Worm (Caenorhabditis elegans): Measurements from ENCODE around the gene ggtb-1.
A peak's percentile ranks its signal among the peaks of the same experiment; 100 is the strongest.

Gene ggtb-1

ce11 chrIII:7133559-7133958 is at the start of gene ggtb-1, which contains the start of gene pot-1:
Gene ggtb-1, plus strand, starts transcription at chrIII:7133766.
Gene pot-1, minus strand, starts transcription at chrIII:7133678.
- no peak for TF ChIP-seq hmg-4 (GFP tag; optimal IDR thresholded peaks at IDR 0.05)
- TF ChIP-seq ama-1 (optimal IDR thresholded peaks at IDR 0.05): no peak
- TF ChIP-seq hmbx-1 (tag; optimal IDR thresholded peaks at IDR 0.05): no peak
- no peak for TF ChIP-seq hnd-1 (tag; optimal IDR thresholded peaks at IDR 0.05)
- TF ChIP-seq tra-4 (tag; optimal IDR thresholded peaks at IDR 0.05): no peak
- no peak for TF ChIP-seq scrt-1 (GFP tag; IDR thresholded peaks at IDR 0.05)

ce11 chrIII:7084908-7085307 is 48.7 kb upstream of the ggtb-1 start, which contains the start of gene tofu-7:
Gene tofu-7, minus strand, starts transcription at chrIII:7085018.
- TF ChIP-seq ama-1 (optimal IDR thresholded peaks at IDR 0.05): no peak
- TF ChIP-seq F13C5.2 (tag; optimal IDR thresholded peaks at IDR 0.05): no peak
- TF ChIP-seq ceh-36 (tag; optimal IDR thresholded peaks at IDR 0.05): no peak
- no peak for TF ChIP-seq hmbx-1 (tag; optimal IDR thresholded peaks at IDR 0.05)
- TF ChIP-seq hmg-4 (GFP tag; optimal IDR thresholded peaks at IDR 0.05): no peak
- TF ChIP-seq tbx-11 (GFP tag; IDR thresholded peaks at IDR 0.05): no peak
- no peak for TF ChIP-seq tra-4 (tag; optimal IDR thresholded peaks at IDR 0.05)
- TF ChIP-seq hnd-1 (tag; optimal IDR thresholded peaks at IDR 0.05): no peak
- TF ChIP-seq aly-1 (tag; optimal IDR thresholded peaks at IDR 0.05): no peak
- no peak for TF ChIP-seq flt-1 (GFP tag; IDR thresholded peaks at IDR 0.05)
- TF ChIP-seq sea-1 (GFP tag; conservative IDR thresholded peaks at IDR 0.05): no peak
- TF ChIP-seq ets-7 (tag; optimal IDR thresholded peaks at IDR 0.05): no peak
- TF ChIP-seq tbx-37 (GFP tag; conservative IDR thresholded peaks at IDR 0.05): no peak
- TF ChIP-seq ceh-13 (GFP tag; optimal IDR thresholded peaks at IDR 0.05): no peak

- no peak for TF ChIP-seq hnd-1 (tag; optimal IDR thresholded peaks at IDR 0.05)
- TF ChIP-seq ceh-13 (GFP tag; optimal IDR thresholded peaks at IDR 0.05): no peak
- TF ChIP-seq flt-1 (GFP tag; IDR thresholded peaks at IDR 0.05): no peak
- no peak for TF ChIP-seq aly-1 (tag; optimal IDR thresholded peaks at IDR 0.05)
- no peak for TF ChIP-seq hmg-4 (GFP tag; optimal IDR thresholded peaks at IDR 0.05)
- no peak for TF ChIP-seq tra-4 (tag; optimal IDR thresholded peaks at IDR 0.05)
- TF ChIP-seq sea-1 (GFP tag; conservative IDR thresholded peaks at IDR 0.05): no peak
- no peak for TF ChIP-seq ets-7 (tag; optimal IDR thresholded peaks at IDR 0.05)
- TF ChIP-seq F13C5.2 (tag; optimal IDR thresholded peaks at IDR 0.05): no peak
- TF ChIP-seq hmbx-1 (tag; optimal IDR thresholded peaks at IDR 0.05): no peak
- TF ChIP-seq tbx-37 (GFP tag; conservative IDR thresholded peaks at IDR 0.05): no peak
- TF ChIP-seq pes-1 (GFP tag; IDR thresholded peaks at IDR 0.05): no peak
- TF ChIP-seq scrt-1 (GFP tag; IDR thresholded peaks at IDR 0.05): no peak
- no peak for TF ChIP-seq ama-1 (optimal IDR thresholded peaks at IDR 0.05)
- no peak for TF ChIP-seq B0310.2 (tag; optimal IDR thresholded peaks at IDR 0.05)
- no peak for TF ChIP-seq ceh-36 (tag; optimal IDR thresholded peaks at IDR 0.05)
- TF ChIP-seq tbx-11 (GFP tag; IDR thresholded peaks at IDR 0.05): no peak
These were observed 46.4 kb upstream of the ggtb-1 start for ce11 chrIII:7087180-7087579.

- no peak for TF ChIP-seq tra-4 (tag; optimal IDR thresholded peaks at IDR 0.05)
- no peak for TF ChIP-seq hmg-4 (GFP tag; optimal IDR thresholded peaks at IDR 0.05)
- no peak for TF ChIP-seq ama-1 (optimal IDR thresholded peaks at IDR 0.05)
- TF ChIP-seq hnd-1 (tag; optimal IDR thresholded peaks at IDR 0.05): no peak
- TF ChIP-seq flt-1 (GFP tag; IDR thresholded peaks at IDR 0.05): no peak
- TF ChIP-seq tbx-37 (GFP tag; conservative IDR thresholded peaks at IDR 0.05): peak; percentile 64; the same call in 1 of the 2 replicates
- no peak for TF ChIP-seq tbx-11 (GFP tag; IDR thresholded peaks at IDR 0.05)
These were observed 45.8 kb upstream of the ggtb-1 start, which contains the start of gene fubl-2 for ce11 chrIII:7087691-7088323. Gene fubl-2, minus strand, starts transcription at chrIII:7087741.

- TF ChIP-seq sea-1 (GFP tag; conservative IDR thresholded peaks at IDR 0.05) (no peak), ceh-36 (tag; optimal IDR thresholded peaks at IDR 0.05) (no peak), scrt-1 (GFP tag; IDR thresholded peaks at IDR 0.05) (no peak), pes-1 (GFP tag; IDR thresholded peaks at IDR 0.05) (no peak), ama-1 (optimal IDR thresholded peaks at IDR 0.05) (no peak), tbx-37 (GFP tag; conservative IDR thresholded peaks at IDR 0.05) (no peak), hmbx-1 (tag; optimal IDR thresholded peaks at IDR 0.05) (no peak), F13C5.2 (tag; optimal IDR thresholded peaks at IDR 0.05) (no peak), flt-1 (GFP tag; IDR thresholded peaks at IDR 0.05) (no peak), hmg-4 (GFP tag; optimal IDR thresholded peaks at IDR 0.05) (no peak), aly-1 (tag; optimal IDR thresholded peaks at IDR 0.05) (no peak), hnd-1 (tag; optimal IDR thresholded peaks at IDR 0.05) (no peak), tbx-11 (GFP tag; IDR thresholded peaks at IDR 0.05) (no peak), ceh-13 (GFP tag; optimal IDR thresholded peaks at IDR 0.05) (no peak), ets-7 (tag; optimal IDR thresholded peaks at IDR 0.05) (no peak), tra-4 (tag; optimal IDR thresholded peaks at IDR 0.05) (no peak), B0310.2 (tag; optimal IDR thresholded peaks at IDR 0.05) (no peak)
These were observed 43.0 kb upstream of the ggtb-1 start, which contains the start of gene ZK418.10 for ce11 chrIII:7090545-7090944. Gene ZK418.10, minus strand, starts transcription at chrIII:7090692.

ce11 chrIII:7091042-7091441 is 42.5 kb upstream of the ggtb-1 start, which contains the start of gene ZK418.2:
Gene ZK418.2, plus strand, starts transcription at chrIII:7091342.
- TF ChIP-seq tra-4 (tag; optimal IDR thresholded peaks at IDR 0.05) (no peak), hmg-4 (GFP tag; optimal IDR thresholded peaks at IDR 0.05) (no peak), ets-7 (tag; optimal IDR thresholded peaks at IDR 0.05) (no peak), aly-1 (tag; optimal IDR thresholded peaks at IDR 0.05) (no peak), pes-1 (GFP tag; IDR thresholded peaks at IDR 0.05) (no peak), flt-1 (GFP tag; IDR thresholded peaks at IDR 0.05) (no peak), ceh-13 (GFP tag; optimal IDR thresholded peaks at IDR 0.05) (no peak), ceh-36 (tag; optimal IDR thresholded peaks at IDR 0.05) (no peak), F13C5.2 (tag; optimal IDR thresholded peaks at IDR 0.05) (no peak), sea-1 (GFP tag; conservative IDR thresholded peaks at IDR 0.05) (no peak), tbx-11 (GFP tag; IDR thresholded peaks at IDR 0.05) (no peak), tbx-37 (GFP tag; conservative IDR thresholded peaks at IDR 0.05) (no peak), ama-1 (optimal IDR thresholded peaks at IDR 0.05) (no peak), hnd-1 (tag; optimal IDR thresholded peaks at IDR 0.05) (no peak), B0310.2 (tag; optimal IDR thresholded peaks at IDR 0.05) (no peak), hmbx-1 (tag; optimal IDR thresholded peaks at IDR 0.05) (no peak), scrt-1 (GFP tag; IDR thresholded peaks at IDR 0.05) (no peak)

- no peak for TF ChIP-seq B0310.2 (tag; optimal IDR thresholded peaks at IDR 0.05)
- TF ChIP-seq F13C5.2 (tag; optimal IDR thresholded peaks at IDR 0.05): no peak
These were observed 38.4 kb upstream of the ggtb-1 start, which contains the start of gene nhr-9 for ce11 chrIII:7095156-7095555. Gene nhr-9, plus strand, starts transcription at chrIII:7095462.

All from whole organism, early embryonic.